Fruit fly (Drosophila melanogaster): ENCODE measurements around the gene MED31.

MED31 gene

dm6 chr3R:4632639-4633038 lies 9.1 kb upstream of the MED31 start:
- TF ChIP-seq CG6808 (GFP tag; optimal IDR thresholded peaks at IDR 0.05): no peak

DNA sequence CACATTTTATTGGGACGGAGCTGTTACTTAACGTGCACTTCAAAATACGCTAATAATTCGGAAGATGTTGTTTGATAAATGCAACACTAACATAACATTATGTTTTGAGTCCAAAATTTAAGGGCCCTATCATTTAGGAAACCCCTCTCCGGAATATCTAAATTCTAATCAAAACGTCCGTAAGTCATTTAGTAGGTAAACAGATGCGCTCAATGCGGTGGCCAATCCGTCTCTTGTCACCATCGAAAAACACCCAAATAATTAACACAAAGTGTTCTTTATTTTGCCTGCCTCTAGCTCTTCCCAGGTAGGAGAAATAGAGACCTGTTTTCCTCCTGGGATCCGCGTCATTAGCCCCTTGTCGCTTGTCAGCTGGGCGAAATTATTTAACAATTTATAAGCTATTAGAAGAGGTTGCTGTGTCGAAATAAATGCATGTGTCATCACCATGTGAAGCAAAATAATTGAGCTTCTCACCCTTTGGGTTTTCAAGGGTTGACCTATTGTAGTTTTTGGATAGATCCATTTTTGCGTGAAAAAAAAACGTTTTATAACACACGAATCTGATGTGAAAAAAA lies 7.3 kb upstream of the MED31 start:
- TF ChIP-seq CG7368 (GFP tag; optimal IDR thresholded peaks at IDR 0.05): no peak
- no peak for TF ChIP-seq CG1621 (tag; optimal IDR thresholded peaks at IDR 0.05)
- no peak for TF ChIP-seq Eip75B (GFP tag; optimal IDR thresholded peaks at IDR 0.05)
- TF ChIP-seq topi (GFP tag; optimal IDR thresholded peaks at IDR 0.05): no peak
- TF ChIP-seq svp (GFP tag): no peak
- TF ChIP-seq Hr39 (GFP tag; optimal IDR thresholded peaks at IDR 0.05): no peak
- TF ChIP-seq Gug (GFP tag; IDR thresholded peaks at IDR 0.05): no peak
- TF ChIP-seq CG9139 (GFP tag; optimal IDR thresholded peaks at IDR 0.05): no peak
- TF ChIP-seq CG8632 (GFP tag; optimal IDR thresholded peaks at IDR 0.05): no peak
- TF ChIP-seq esn (GFP tag; optimal IDR thresholded peaks at IDR 0.05): no peak
- no peak for TF ChIP-seq Smox (GFP tag; optimal IDR thresholded peaks at IDR 0.05)

DNA sequence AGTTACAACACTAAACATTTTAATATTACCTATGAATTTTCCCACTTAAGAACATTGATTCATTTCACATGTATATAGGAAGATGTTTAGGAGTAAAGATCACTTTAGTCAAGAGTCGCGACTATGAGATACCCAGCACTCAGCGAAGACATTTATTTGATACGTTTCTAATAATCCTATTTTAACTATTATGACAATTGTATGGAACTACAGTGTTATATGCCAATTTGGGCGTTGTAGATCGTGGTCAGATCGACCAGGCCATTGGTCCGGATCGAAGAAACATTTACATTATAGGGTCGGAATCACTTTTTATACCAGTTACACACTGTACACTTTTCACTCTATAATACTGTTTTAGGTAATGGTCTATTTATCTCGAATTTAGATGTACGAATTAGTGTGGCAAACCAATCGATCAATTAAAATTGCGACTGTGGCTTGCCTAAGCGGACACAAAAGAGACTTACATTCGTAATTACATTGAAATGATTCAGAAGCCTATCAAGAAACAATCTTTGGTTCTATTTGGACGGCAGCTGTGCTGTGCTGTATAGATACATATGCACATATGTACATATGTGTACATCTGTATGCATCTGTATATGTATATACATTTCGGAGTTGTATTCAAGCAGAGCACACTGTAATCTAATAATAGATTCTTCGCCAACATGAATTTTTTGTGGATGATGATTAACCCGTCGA lies 1.1 kb upstream of the MED31 start:
- TF ChIP-seq Eip78C (GFP tag): peak; percentile 12
- no peak for TF ChIP-seq CG8319 (GFP tag; optimal IDR thresholded peaks at IDR 0.05)

dm6 chr3R:4641254-4641573 lies 549 bp upstream of the MED31 start:
- TF ChIP-seq CG7368 (GFP tag; optimal IDR thresholded peaks at IDR 0.05): no peak
- TF ChIP-seq vri (GFP tag; optimal IDR thresholded peaks at IDR 0.05): peak; percentile 60

DNA sequence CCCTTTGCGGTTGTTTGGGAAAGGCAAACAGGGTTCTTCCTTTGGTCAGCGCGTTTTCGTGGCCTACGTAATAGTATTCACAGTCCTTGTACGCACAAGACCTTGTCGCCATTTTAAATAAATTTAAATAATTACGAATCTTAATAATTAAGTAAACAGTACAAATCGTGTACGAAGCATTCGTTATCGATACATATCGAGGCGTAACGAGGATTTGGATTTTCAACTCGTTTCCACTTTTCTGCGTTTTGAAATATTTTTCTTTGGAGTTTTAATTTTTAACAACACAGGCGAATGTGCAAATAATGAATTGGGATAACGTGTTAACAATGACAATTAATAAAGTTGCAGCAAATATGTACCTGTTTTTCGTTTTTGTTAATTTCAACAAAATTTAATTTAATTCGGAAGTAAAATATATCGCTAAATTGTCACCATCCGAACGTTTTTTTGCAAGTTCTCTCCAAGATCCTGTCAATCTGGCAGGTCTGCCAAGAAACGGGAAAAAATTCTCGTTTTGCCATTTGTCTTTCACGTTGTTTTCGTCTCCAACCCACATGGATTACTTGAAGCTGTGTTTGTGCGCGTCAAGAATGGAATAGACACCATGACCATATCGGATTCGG lies 3.8 kb downstream of the MED31 start, which contains the start of the genes Dlip2 and rpk:
TSS of gene Dlip2 (minus strand) at position 199 of the 626 bp plus-strand sequence.
TSS of gene rpk (plus strand) at position 525 of the 626 bp plus-strand sequence.
- TF ChIP-seq fkh (GFP tag; optimal IDR thresholded peaks at IDR 0.05) (peak; percentile 82), Eip78C (GFP tag) (peak; percentile 24), cyc (GFP tag; optimal IDR thresholded peaks at IDR 0.05) (no peak), pdm3 (GFP tag; optimal IDR thresholded peaks at IDR 0.05) (no peak), CG3032 (tag; optimal IDR thresholded peaks at IDR 0.05) (peak; percentile 50), Hr4 (GFP tag; optimal IDR thresholded peaks at IDR 0.05) (peak; percentile 8), esn (GFP tag; optimal IDR thresholded peaks at IDR 0.05) (peak; percentile 22)

- TF ChIP-seq CG9139 (GFP tag; optimal IDR thresholded peaks at IDR 0.05): no peak
- peak; percentile 77 for TF ChIP-seq OdsH (GFP tag; optimal IDR thresholded peaks at IDR 0.05)
- peak; percentile 84 for TF ChIP-seq eg (GFP tag; IDR thresholded peaks at IDR 0.05)
- TF ChIP-seq fd59A (GFP tag; optimal IDR thresholded peaks at IDR 0.05): peak; percentile 15
- TF ChIP-seq CG31627 (GFP tag; optimal IDR thresholded peaks at IDR 0.05): peak; percentile 82
- TF ChIP-seq Sox14 (GFP tag; optimal IDR thresholded peaks at IDR 0.05): peak; percentile 87
- TF ChIP-seq Ets96B (tag; optimal IDR thresholded peaks at IDR 0.05): peak; percentile 36
- peak; percentile 76 for TF ChIP-seq Hr39 (GFP tag; optimal IDR thresholded peaks at IDR 0.05)
- TF ChIP-seq topi (GFP tag; optimal IDR thresholded peaks at IDR 0.05): peak; percentile 79
- TF ChIP-seq Met (GFP tag; optimal IDR thresholded peaks at IDR 0.05): peak; percentile 78
- peak; percentile 78 for TF ChIP-seq cyc (GFP tag; optimal IDR thresholded peaks at IDR 0.05)
- TF ChIP-seq CG10631 (GFP tag; optimal IDR thresholded peaks at IDR 0.05): no peak
- peak; percentile 81 for TF ChIP-seq net (GFP tag; optimal IDR thresholded peaks at IDR 0.05)
- TF ChIP-seq CG7368 (GFP tag; optimal IDR thresholded peaks at IDR 0.05): no peak
- TF ChIP-seq Smox (GFP tag; optimal IDR thresholded peaks at IDR 0.05): no peak
- TF ChIP-seq CG8632 (GFP tag; optimal IDR thresholded peaks at IDR 0.05): peak; percentile 74
- TF ChIP-seq Eip78C (GFP tag): peak; percentile 91
- TF ChIP-seq Eip75B (GFP tag; optimal IDR thresholded peaks at IDR 0.05): peak; percentile 76
- TF ChIP-seq Eip93F (GFP tag; optimal IDR thresholded peaks at IDR 0.05): no peak
- TF ChIP-seq CG8319 (GFP tag; optimal IDR thresholded peaks at IDR 0.05): peak; percentile 79
- TF ChIP-seq svp (GFP tag): no peak
- TF ChIP-seq pdm3 (GFP tag; optimal IDR thresholded peaks at IDR 0.05): peak; percentile 85
- peak; percentile 87 for TF ChIP-seq esn (GFP tag; optimal IDR thresholded peaks at IDR 0.05)
- no peak for TF ChIP-seq CG10669 (GFP tag; optimal IDR thresholded peaks at IDR 0.05)
- peak; percentile 66 for TF ChIP-seq Ets21C (GFP tag; optimal IDR thresholded peaks at IDR 0.05)
- TF ChIP-seq Hr4 (GFP tag; optimal IDR thresholded peaks at IDR 0.05): peak; percentile 81
- peak; percentile 53; the same call in 2 of the 3 replicates for TF ChIP-seq CG8119 (GFP tag; IDR thresholded peaks at IDR 0.05)
- peak in 1 of 2 experiments; percentile 60 for TF ChIP-seq salr (GFP tag; optimal IDR thresholded peaks at IDR 0.05)
- TF ChIP-seq CG6854 (GFP tag; optimal IDR thresholded peaks at IDR 0.05): peak; percentile 41
- TF ChIP-seq CG6163 (GFP tag; IDR thresholded peaks at IDR 0.05): peak; percentile 84
- peak; percentile 55 for TF ChIP-seq CG3032 (tag; optimal IDR thresholded peaks at IDR 0.05)
Measured at dm6 chr3R:4649126-4649811, 7.5 kb downstream of the MED31 start, which contains the start of gene Karybeta3. Karybeta3 (plus strand) TSS chr3R:4649176.

Measured in whole organism, prepupa.